Fruit fly (Drosophila melanogaster): ENCODE measurements around the gene Hmgcl.

The Hmgcl gene

dm6 chr2L:6971597-6972036 is 11.4 kb downstream of the Hmgcl start, which contains the start of gene snRNP-U1-70K:
TSS of gene snRNP-U1-70K (minus strand) at chr2L:6971737.
- no peak for TF ChIP-seq gl (tag; optimal IDR thresholded peaks at IDR 0.05)
- TF ChIP-seq CG10348 (GFP tag; IDR thresholded peaks at IDR 0.05) = no peak
- no peak for TF ChIP-seq Ets98B (GFP tag; IDR thresholded peaks at IDR 0.05)
- no peak for TF ChIP-seq CG32121 (GFP tag; IDR thresholded peaks at IDR 0.05)
- no peak for TF ChIP-seq fd96Ca (GFP tag; IDR thresholded peaks at IDR 0.05)
- no peak for TF ChIP-seq CG12605 (GFP tag; IDR thresholded peaks at IDR 0.05)
- TF ChIP-seq rn (GFP tag; IDR thresholded peaks at IDR 0.05) = no peak
- TF ChIP-seq CG8159 (tag; optimal IDR thresholded peaks at IDR 0.05) = no peak
- no peak for TF ChIP-seq CG34367 (tag; optimal IDR thresholded peaks at IDR 0.05)
- no peak for TF ChIP-seq Snoo (tag; optimal IDR thresholded peaks at IDR 0.05)
- TF ChIP-seq CG14655 (GFP tag; optimal IDR thresholded peaks at IDR 0.05) = no peak
- no peak for TF ChIP-seq CG9948 (tag; optimal IDR thresholded peaks at IDR 0.05)
- no peak for TF ChIP-seq Pif1B (GFP tag; optimal IDR thresholded peaks at IDR 0.05)
- TF ChIP-seq CG15710 (tag; optimal IDR thresholded peaks at IDR 0.05) = no peak
- TF ChIP-seq CG17806 (tag; optimal IDR thresholded peaks at IDR 0.05) = no peak
- no peak for TF ChIP-seq CG13204 (GFP tag; optimal IDR thresholded peaks at IDR 0.05)

- TF ChIP-seq Pif1B (GFP tag; optimal IDR thresholded peaks at IDR 0.05) (peak; percentile 49), CG34367 (tag; optimal IDR thresholded peaks at IDR 0.05) (peak; percentile 65), CG15710 (tag; optimal IDR thresholded peaks at IDR 0.05) (peak; percentile 61), EcR (GFP tag; optimal IDR thresholded peaks at IDR 0.05) (peak; percentile 41), gl (tag; optimal IDR thresholded peaks at IDR 0.05) (peak; percentile 23), CG4496 (GFP tag; IDR thresholded peaks at IDR 0.05) (peak; percentile 87), D1 (tag; optimal IDR thresholded peaks at IDR 0.05) (no peak), CG13204 (GFP tag; optimal IDR thresholded peaks at IDR 0.05) (no peak), Snoo (tag; optimal IDR thresholded peaks at IDR 0.05) (peak; percentile 33), rn (GFP tag; IDR thresholded peaks at IDR 0.05) (0 out of 2 replicates have a peak, but pooled peaks have one; percentile 47), CG17806 (tag; optimal IDR thresholded peaks at IDR 0.05) (peak; percentile 56), CG32121 (GFP tag; IDR thresholded peaks at IDR 0.05) (peak; percentile 83), CG12605 (GFP tag; IDR thresholded peaks at IDR 0.05) (peak; percentile 77), CG8301 (tag; optimal IDR thresholded peaks at IDR 0.05) (peak; percentile 75), CG8159 (tag; optimal IDR thresholded peaks at IDR 0.05) (peak; percentile 67), fd96Ca (GFP tag; IDR thresholded peaks at IDR 0.05) (peak; percentile 87), Ets98B (GFP tag; IDR thresholded peaks at IDR 0.05) (peak; percentile 88), CG9948 (tag; optimal IDR thresholded peaks at IDR 0.05) (peak; percentile 38), CG10348 (GFP tag; IDR thresholded peaks at IDR 0.05) (0 out of 2 replicates have a peak, but pooled peaks have one; percentile 35), CG14655 (GFP tag; optimal IDR thresholded peaks at IDR 0.05) (peak; percentile 76), Pif1A (GFP tag; optimal IDR thresholded peaks at IDR 0.05) (peak; percentile 58)
Measured at dm6 chr2L:6991085-6991484, 30.9 kb downstream of the Hmgcl start.

- TF ChIP-seq EcR (GFP tag; optimal IDR thresholded peaks at IDR 0.05) = no peak
- no peak for TF ChIP-seq gl (tag; optimal IDR thresholded peaks at IDR 0.05)
- TF ChIP-seq rn (GFP tag; IDR thresholded peaks at IDR 0.05) = no peak
- no peak for TF ChIP-seq CG17806 (tag; optimal IDR thresholded peaks at IDR 0.05)
- TF ChIP-seq CG34367 (tag; optimal IDR thresholded peaks at IDR 0.05) = no peak
- no peak for TF ChIP-seq D1 (tag; optimal IDR thresholded peaks at IDR 0.05)
- no peak for TF ChIP-seq CG12605 (GFP tag; IDR thresholded peaks at IDR 0.05)
- no peak for TF ChIP-seq CG32121 (GFP tag; IDR thresholded peaks at IDR 0.05)
- no peak for TF ChIP-seq Ets98B (GFP tag; IDR thresholded peaks at IDR 0.05)
- TF ChIP-seq CG13204 (GFP tag; optimal IDR thresholded peaks at IDR 0.05) = no peak
Measured at dm6 chr2L:6998736-6999135, 38.6 kb downstream of the Hmgcl start.

- TF ChIP-seq CG17806 (tag; optimal IDR thresholded peaks at IDR 0.05) (no peak), Ets98B (GFP tag; IDR thresholded peaks at IDR 0.05) (no peak), CG32121 (GFP tag; IDR thresholded peaks at IDR 0.05) (no peak), EcR (GFP tag; optimal IDR thresholded peaks at IDR 0.05) (peak; percentile 50)
Measured at dm6 chr2L:7004304-7004703, 44.1 kb downstream of the Hmgcl start.

dm6 chr2L:7005489-7005888 is 45.3 kb downstream of the Hmgcl start:
- TF ChIP-seq EcR (GFP tag; optimal IDR thresholded peaks at IDR 0.05) (peak; percentile 20), gl (tag; optimal IDR thresholded peaks at IDR 0.05) (no peak)

- TF ChIP-seq CG12605 (GFP tag; IDR thresholded peaks at IDR 0.05) = no peak
- TF ChIP-seq CG10348 (GFP tag; IDR thresholded peaks at IDR 0.05) = no peak
- no peak for TF ChIP-seq fd96Ca (GFP tag; IDR thresholded peaks at IDR 0.05)
- TF ChIP-seq rn (GFP tag; IDR thresholded peaks at IDR 0.05) = no peak
- no peak for TF ChIP-seq CG15710 (tag; optimal IDR thresholded peaks at IDR 0.05)
- TF ChIP-seq Ets98B (GFP tag; IDR thresholded peaks at IDR 0.05) = no peak
- TF ChIP-seq EcR (GFP tag; optimal IDR thresholded peaks at IDR 0.05) = no peak
- TF ChIP-seq CG14655 (GFP tag; optimal IDR thresholded peaks at IDR 0.05) = no peak
- TF ChIP-seq CG8159 (tag; optimal IDR thresholded peaks at IDR 0.05) = no peak
- TF ChIP-seq D1 (tag; optimal IDR thresholded peaks at IDR 0.05) = no peak
- TF ChIP-seq CG4496 (GFP tag; IDR thresholded peaks at IDR 0.05) = no peak
- TF ChIP-seq Pif1A (GFP tag; optimal IDR thresholded peaks at IDR 0.05) = no peak
- TF ChIP-seq CG34367 (tag; optimal IDR thresholded peaks at IDR 0.05) = no peak
Measured at dm6 chr2L:7007564-7007963, 47.4 kb downstream of the Hmgcl start.

Measured in whole organism, pupa.